Fruit fly (Drosophila melanogaster): Measurements from ENCODE around the gene CG32845.
A peak's percentile ranks its signal among the peaks of the same experiment; 100 is the strongest.

The CG32845 gene

dm6 chr3L:271501-272249 lies 1.5 kb downstream of the CG32845 start (continued):
- TF ChIP-seq salr (GFP tag; optimal IDR thresholded peaks at IDR 0.05), result no peak
- TF ChIP-seq CG3032 (tag; optimal IDR thresholded peaks at IDR 0.05), result no peak
- TF ChIP-seq CG1621 (tag; optimal IDR thresholded peaks at IDR 0.05), result peak; percentile 52
- no peak for TF ChIP-seq CG4318 (GFP tag; optimal IDR thresholded peaks at IDR 0.05)
- TF ChIP-seq Hr4 (GFP tag; optimal IDR thresholded peaks at IDR 0.05), result no peak
- TF ChIP-seq ss (GFP tag; optimal IDR thresholded peaks at IDR 0.05), result peak; percentile 2 to 8
- TF ChIP-seq CG6163 (GFP tag; IDR thresholded peaks at IDR 0.05), result peak; percentile 47; the same call in 1 of the 3 replicates
- no peak for TF ChIP-seq CG34406 (GFP tag; optimal IDR thresholded peaks at IDR 0.05)
- no peak for TF ChIP-seq CG10631 (GFP tag; optimal IDR thresholded peaks at IDR 0.05)
- no peak for TF ChIP-seq cyc (GFP tag; optimal IDR thresholded peaks at IDR 0.05)
- TF ChIP-seq eg (GFP tag; IDR thresholded peaks at IDR 0.05), result peak; percentile 46; the same call in 2 of the 3 replicates
- no peak for TF ChIP-seq CG11762 (GFP tag; optimal IDR thresholded peaks at IDR 0.05; ENCODE audit: insufficient read depth)
- no peak for TF ChIP-seq fkh (GFP tag; optimal IDR thresholded peaks at IDR 0.05)
- TF ChIP-seq svp (GFP tag), result peak; percentile 95
- peak; percentile 56 for TF ChIP-seq CG9139 (GFP tag; optimal IDR thresholded peaks at IDR 0.05)
- TF ChIP-seq Gug (GFP tag; IDR thresholded peaks at IDR 0.05), result no peak
- no peak for TF ChIP-seq CG31627 (GFP tag; optimal IDR thresholded peaks at IDR 0.05)
- no peak for TF ChIP-seq topi (GFP tag; optimal IDR thresholded peaks at IDR 0.05)
- no peak for TF ChIP-seq esn (GFP tag; optimal IDR thresholded peaks at IDR 0.05)
- no peak for TF ChIP-seq Blimp-1 (GFP tag; optimal IDR thresholded peaks at IDR 0.05)
- no peak for TF ChIP-seq OdsH (GFP tag; optimal IDR thresholded peaks at IDR 0.05)

- peak; percentile 16 for TF ChIP-seq Blimp-1 (GFP tag; optimal IDR thresholded peaks at IDR 0.05)
- TF ChIP-seq Sox102F (GFP tag; optimal IDR thresholded peaks at IDR 0.05), result peak; percentile 64
- peak; percentile 21 for TF ChIP-seq dac (GFP tag; optimal IDR thresholded peaks at IDR 0.05)
- TF ChIP-seq CG3919 (GFP tag; optimal IDR thresholded peaks at IDR 0.05), result peak; percentile 58
- peak; percentile 45 for TF ChIP-seq Ets21C (GFP tag; optimal IDR thresholded peaks at IDR 0.05)
- TF ChIP-seq CG6854 (GFP tag; optimal IDR thresholded peaks at IDR 0.05), result peak; percentile 12
- peak; percentile 59 for TF ChIP-seq CG8632 (GFP tag; optimal IDR thresholded peaks at IDR 0.05)
- no peak for TF ChIP-seq CG11294 (GFP tag; IDR thresholded peaks at IDR 0.05)
- peak; percentile 61 for TF ChIP-seq OdsH (GFP tag; optimal IDR thresholded peaks at IDR 0.05)
- TF ChIP-seq CG4318 (GFP tag; optimal IDR thresholded peaks at IDR 0.05), result no peak
- peak; percentile 11 for TF ChIP-seq dsx (GFP tag; optimal IDR thresholded peaks at IDR 0.05; ENCODE audit: poor library complexity, severe bottlenecking)
- TF ChIP-seq spab (GFP tag; optimal IDR thresholded peaks at IDR 0.05), result peak; percentile 57
- TF ChIP-seq CG11762 (GFP tag; optimal IDR thresholded peaks at IDR 0.05; ENCODE audit: insufficient read depth), result peak; percentile 67
- peak; percentile 41 for TF ChIP-seq CG6808 (GFP tag; optimal IDR thresholded peaks at IDR 0.05)
- TF ChIP-seq Eip78C (GFP tag), result peak; percentile 93
- peak; percentile 57; the same call in 2 of the 3 replicates for TF ChIP-seq eg (GFP tag; IDR thresholded peaks at IDR 0.05)
- TF ChIP-seq esn (GFP tag; optimal IDR thresholded peaks at IDR 0.05), result peak; percentile 74
- peak in 1 of 2 experiments; percentile 78 for TF ChIP-seq salr (GFP tag; optimal IDR thresholded peaks at IDR 0.05)
- peak; percentile 73 for TF ChIP-seq Smox (GFP tag; optimal IDR thresholded peaks at IDR 0.05)
- peak; percentile 65 for TF ChIP-seq CG31627 (GFP tag; optimal IDR thresholded peaks at IDR 0.05)
- peak; percentile 12 for TF ChIP-seq CG7368 (GFP tag; optimal IDR thresholded peaks at IDR 0.05)
- TF ChIP-seq CG9139 (GFP tag; optimal IDR thresholded peaks at IDR 0.05), result no peak
- peak; percentile 62 for TF ChIP-seq CG3032 (tag; optimal IDR thresholded peaks at IDR 0.05)
- peak; percentile 64 for TF ChIP-seq acj6 (GFP tag; optimal IDR thresholded peaks at IDR 0.05)
- TF ChIP-seq fd59A (GFP tag; optimal IDR thresholded peaks at IDR 0.05), result peak; percentile 67
- TF ChIP-seq CG34406 (GFP tag; optimal IDR thresholded peaks at IDR 0.05), result peak; percentile 7
- no peak for TF ChIP-seq Sox15 (GFP tag; optimal IDR thresholded peaks at IDR 0.05)
- peak; percentile 44; the same call in 2 of the 3 replicates for TF ChIP-seq CG8119 (GFP tag; IDR thresholded peaks at IDR 0.05)
- peak; percentile 60 for TF ChIP-seq Lpt (GFP tag; optimal IDR thresholded peaks at IDR 0.05)
- peak; percentile 32 for TF ChIP-seq CG8319 (GFP tag; optimal IDR thresholded peaks at IDR 0.05)
- no peak for TF ChIP-seq Hr38 (GFP tag; optimal IDR thresholded peaks at IDR 0.05)
- no peak for TF ChIP-seq Gug (GFP tag; IDR thresholded peaks at IDR 0.05)
- peak; percentile 66 for TF ChIP-seq CG10669 (GFP tag; optimal IDR thresholded peaks at IDR 0.05)
- peak; percentile 56 for TF ChIP-seq Hr39 (GFP tag; optimal IDR thresholded peaks at IDR 0.05)
- no peak for TF ChIP-seq CG11902 (GFP tag; optimal IDR thresholded peaks at IDR 0.05)
- TF ChIP-seq CG1621 (tag; optimal IDR thresholded peaks at IDR 0.05), result peak; percentile 9
- TF ChIP-seq topi (GFP tag; optimal IDR thresholded peaks at IDR 0.05), result peak; percentile 64
Measured at dm6 chr3L:270760-271500, 2.3 kb downstream of the CG32845 start, which contains the start of gene miple2. Gene miple2 (plus strand): TSS chr3L:271200.

All from whole organism, prepupa.